Worm (Caenorhabditis elegans) whole organism, early embryonic: ENCODE data around the gene str-89.

Source experiments
- B0310.2 ChIP-seq: sonication (generic microtip); optimal IDR thresholded peaks from 2 replicates; lab custom pipeline; 2016; ENCODE audit warnings: mild to moderate bottlenecking, missing genetic modification characterization, missing compliant biosample characterization
- F13C5.2 ChIP-seq: sonication (generic microtip); optimal IDR thresholded peaks from 2 replicates; lab custom pipeline; 2017; ENCODE audit warnings: mild to moderate bottlenecking, missing genetic modification characterization, inconsistent platforms, missing compliant biosample characterization
- aly-1 ChIP-seq: sonication (generic microtip); optimal IDR thresholded peaks from 2 replicates; lab custom pipeline; 2016; ENCODE audit warnings: missing genetic modification characterization, missing compliant biosample characterization
- ama-1 ChIP-seq: fragments of 150-350 bp; optimal IDR thresholded peaks from 2 replicates; lab custom pipeline; 2014
- ceh-13 ChIP-seq: fragments of 200-800 bp; sonication (Bioruptor generic); optimal IDR thresholded peaks from 2 replicates; lab custom pipeline; 2018; ENCODE audit warnings: mild to moderate bottlenecking, missing genetic modification characterization, missing compliant biosample characterization
- ceh-36 ChIP-seq: sonication (generic microtip); optimal IDR thresholded peaks from 2 replicates; lab custom pipeline; 2016; ENCODE audit warnings: missing genetic modification characterization, inconsistent platforms, missing compliant biosample characterization
- ets-7 ChIP-seq: sonication (generic microtip); optimal IDR thresholded peaks from 2 replicates; lab custom pipeline; 2016; ENCODE audit warnings: missing genotype, missing genetic modification characterization, missing compliant biosample characterization
- flt-1 ChIP-seq: fragments of 200-800 bp; sonication (Bioruptor generic); IDR thresholded peaks from 2 replicates; pipeline ENCODE4 v1.3.6; 2022; ENCODE audit warnings: missing genetic modification characterization, missing compliant biosample characterization
- hmbx-1 ChIP-seq: sonication (generic microtip); optimal IDR thresholded peaks from 2 replicates; lab custom pipeline; 2016; ENCODE audit warnings: mild to moderate bottlenecking, missing genetic modification characterization, missing compliant biosample characterization
- hmg-4 ChIP-seq: fragments of 200-800 bp; sonication (Bioruptor generic); optimal IDR thresholded peaks from 2 replicates; lab custom pipeline; 2018; ENCODE audit warnings: mild to moderate bottlenecking, missing genetic modification characterization, missing compliant biosample characterization
- hnd-1 ChIP-seq: sonication (generic microtip); optimal IDR thresholded peaks from 2 replicates; lab custom pipeline; 2016; ENCODE audit warnings: missing genetic modification characterization, missing compliant biosample characterization
- pes-1 ChIP-seq: fragments of 200-800 bp; sonication (Bioruptor generic); IDR thresholded peaks from 2 replicates; pipeline ENCODE4 v1.3.6; 2022; ENCODE audit warnings: missing genetic modification reagents, missing genetic modification characterization, missing compliant biosample characterization
- scrt-1 ChIP-seq: fragments of 200-800 bp; sonication (Bioruptor generic); IDR thresholded peaks from 2 replicates; pipeline ENCODE4 v1.3.6; 2022; ENCODE audit warnings: missing genetic modification characterization, missing compliant biosample characterization
- sea-1 ChIP-seq: fragments of 200-800 bp; sonication (Bioruptor generic); conservative IDR thresholded peaks from 2 replicates; pipeline ENCODE4 v1.3.6; 2022; ENCODE audit warnings: missing genetic modification characterization, missing compliant biosample characterization
- tbx-11 ChIP-seq: fragments of 200-800 bp; sonication (Bioruptor generic); IDR thresholded peaks from 2 replicates; pipeline ENCODE4 v1.3.6; 2022; ENCODE audit warnings: missing genetic modification characterization, missing compliant biosample characterization
- tbx-37 ChIP-seq: fragments of 200-800 bp; sonication (Bioruptor generic); conservative IDR thresholded peaks from 2 replicates; pipeline ENCODE4 v1.3.6; 2022; ENCODE audit warnings: missing genetic modification reagents, missing genetic modification characterization, missing compliant biosample characterization
- tra-4 ChIP-seq: sonication (generic microtip); optimal IDR thresholded peaks from 2 replicates; lab custom pipeline; 2017; ENCODE audit warnings: missing genetic modification characterization, missing compliant biosample characterization

str-89 gene

DNA sequence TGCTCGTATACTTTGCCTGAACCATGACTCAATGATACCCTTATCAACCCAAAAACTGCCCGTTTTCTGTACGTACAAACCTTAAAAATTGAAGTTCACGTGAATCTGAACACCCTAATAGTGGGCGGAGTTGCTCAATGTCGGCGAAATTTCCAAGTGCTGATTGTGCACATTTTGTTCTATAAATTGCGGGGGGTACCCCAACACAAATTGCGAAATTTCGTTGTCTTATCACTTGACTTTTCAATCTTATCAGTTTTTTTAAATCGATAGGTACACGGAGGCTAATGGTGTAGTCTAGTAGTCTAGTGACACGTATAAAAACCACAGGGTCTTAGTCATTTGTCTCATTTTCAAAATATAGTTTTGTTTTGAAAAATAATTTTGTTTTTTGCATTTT, 9.4 kb upstream of the str-89 start, which contains the start of gene fbxa-108:
TSS of gene fbxa-108 (minus strand) at position 158 of the 400 bp plus-strand sequence.
- TF ChIP-seq pes-1 (GFP tag; lab: Robert Waterston, UW) (no peak), tbx-37 (GFP tag; lab: Robert Waterston, UW) (no peak), B0310.2 (tag; lab: Kevin White, UChicago) (no peak), ceh-36 (no peak), scrt-1 (GFP tag; lab: Robert Waterston, UW) (no peak), hmg-4 (GFP tag; lab: Kevin White, UChicago) (no peak), hmbx-1 (no peak), tbx-11 (GFP tag; lab: Robert Waterston, UW) (no peak), aly-1 (tag; lab: Kevin White, UChicago) (no peak), sea-1 (no peak), ama-1 (lab: Kevin White, UChicago) (no peak), F13C5.2 (tag; lab: Kevin White, UChicago) (no peak)

DNA sequence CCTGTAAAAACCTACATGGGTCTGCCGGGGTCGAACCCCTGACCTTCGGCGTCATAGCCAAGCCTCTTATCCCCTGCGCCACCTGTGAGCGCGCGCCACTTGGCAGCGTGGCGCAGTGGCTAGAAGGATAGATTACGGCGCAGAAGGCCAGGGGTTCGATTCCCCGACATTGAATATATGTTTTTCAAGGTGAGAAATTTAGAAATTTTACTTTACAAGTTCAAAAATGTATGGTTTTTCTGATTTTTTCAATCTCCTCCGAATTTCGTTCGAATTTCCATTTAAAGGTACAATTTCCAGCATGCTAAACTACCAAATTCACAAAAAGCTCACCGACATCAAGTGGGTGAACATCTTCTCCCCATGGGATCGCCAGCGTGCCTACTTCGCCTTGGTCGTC, 8.6 kb upstream of the str-89 start, which contains the start of gene dgat-2:
TSS of gene dgat-2 (plus strand) at position 301 of the 400 bp plus-strand sequence.
- TF ChIP-seq hnd-1 (tag; lab: Kevin White, UChicago) (no peak), ets-7 (tag; lab: Kevin White, UChicago) (no peak), B0310.2 (tag; lab: Kevin White, UChicago) (no peak), tra-4 (no peak), aly-1 (tag; lab: Kevin White, UChicago) (no peak), ceh-36 (no peak), hmbx-1 (no peak), flt-1 (GFP tag; lab: Robert Waterston, UW) (no peak), pes-1 (GFP tag; lab: Robert Waterston, UW) (no peak), ama-1 (lab: Kevin White, UChicago) (no peak)

DNA sequence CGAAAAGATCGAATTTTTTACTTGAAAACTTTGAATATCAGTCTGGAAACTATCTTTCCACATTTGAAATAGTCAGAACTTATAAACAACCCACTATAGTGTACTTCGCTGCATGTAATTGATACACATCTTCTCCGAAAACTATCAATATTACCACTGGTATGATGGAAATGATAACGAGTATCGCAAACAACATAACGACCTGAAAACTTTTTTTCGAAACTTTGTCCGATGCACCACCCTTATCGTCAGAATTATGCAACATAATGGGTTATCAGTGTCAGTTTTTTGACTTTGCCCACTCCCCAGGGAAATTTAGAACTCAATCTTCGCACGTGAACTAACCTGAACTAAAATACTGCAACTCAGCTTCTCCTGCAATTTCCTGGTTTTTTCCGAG, 6.4 kb upstream of the str-89 start:
- TF ChIP-seq ceh-13 (GFP tag; lab: Kevin White, UChicago) (no peak), flt-1 (GFP tag; lab: Robert Waterston, UW) (no peak), ceh-36 (no peak), B0310.2 (tag; lab: Kevin White, UChicago) (no peak), pes-1 (GFP tag; lab: Robert Waterston, UW) (no peak), F13C5.2 (tag; lab: Kevin White, UChicago) (no peak), tra-4 (no peak), sea-1 (no peak), aly-1 (tag; lab: Kevin White, UChicago) (no peak)

DNA sequence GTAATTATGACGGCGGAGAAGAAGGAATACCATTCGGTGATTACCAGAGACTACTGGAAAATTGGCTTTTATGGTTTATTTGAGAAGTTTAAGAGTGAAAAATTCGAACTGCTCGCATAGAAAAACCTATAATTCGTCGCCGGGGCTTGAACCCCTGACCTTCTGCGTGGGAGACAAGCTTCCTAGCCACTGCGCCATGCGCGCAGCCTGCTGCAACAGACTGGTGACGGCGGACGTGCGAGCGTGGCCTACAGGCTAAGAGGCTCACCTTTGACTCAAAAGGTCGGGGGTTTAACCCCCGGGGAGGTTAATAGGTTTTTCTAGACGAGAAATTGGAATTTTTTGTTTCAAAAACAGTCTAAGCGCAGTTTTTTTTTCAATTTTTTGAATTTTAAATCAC, 4.3 kb upstream of the str-89 start:
- TF ChIP-seq F13C5.2 (tag; lab: Kevin White, UChicago): no peak
- 0 out of 2 replicates have a peak, but pooled peaks have one; percentile 25 for TF ChIP-seq sea-1

DNA sequence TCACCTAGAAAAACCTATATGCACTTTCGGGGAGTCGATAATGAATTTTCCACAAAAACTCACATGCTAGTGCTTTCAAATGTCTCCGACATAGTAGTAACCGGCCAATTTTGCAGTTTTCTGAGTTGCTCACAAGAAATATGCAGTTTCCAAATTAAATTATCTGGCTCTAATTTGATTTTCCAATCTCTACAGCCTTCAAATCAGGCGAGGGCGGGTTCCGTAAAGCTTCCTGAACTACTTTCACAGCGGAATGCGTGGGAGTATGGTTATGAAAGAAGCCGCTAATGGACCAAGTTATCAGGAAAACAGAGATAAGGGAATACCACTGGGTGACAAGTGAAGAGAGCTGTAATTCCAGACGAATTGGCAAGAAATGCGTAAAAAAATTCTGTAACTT, 2.7 kb upstream of the str-89 start, which contains the start of gene F59A1.11:
TSS of gene F59A1.11 (minus strand) at position 101 of the 400 bp plus-strand sequence.
- TF ChIP-seq aly-1 (tag; lab: Kevin White, UChicago): no peak
- TF ChIP-seq pes-1 (GFP tag; lab: Robert Waterston, UW): no peak
- TF ChIP-seq hmg-4 (GFP tag; lab: Kevin White, UChicago): no peak
- no peak for TF ChIP-seq tbx-11 (GFP tag; lab: Robert Waterston, UW)
- TF ChIP-seq tbx-37 (GFP tag; lab: Robert Waterston, UW): no peak
- no peak for TF ChIP-seq F13C5.2 (tag; lab: Kevin White, UChicago)
- TF ChIP-seq sea-1: no peak
- TF ChIP-seq scrt-1 (GFP tag; lab: Robert Waterston, UW): no peak

DNA sequence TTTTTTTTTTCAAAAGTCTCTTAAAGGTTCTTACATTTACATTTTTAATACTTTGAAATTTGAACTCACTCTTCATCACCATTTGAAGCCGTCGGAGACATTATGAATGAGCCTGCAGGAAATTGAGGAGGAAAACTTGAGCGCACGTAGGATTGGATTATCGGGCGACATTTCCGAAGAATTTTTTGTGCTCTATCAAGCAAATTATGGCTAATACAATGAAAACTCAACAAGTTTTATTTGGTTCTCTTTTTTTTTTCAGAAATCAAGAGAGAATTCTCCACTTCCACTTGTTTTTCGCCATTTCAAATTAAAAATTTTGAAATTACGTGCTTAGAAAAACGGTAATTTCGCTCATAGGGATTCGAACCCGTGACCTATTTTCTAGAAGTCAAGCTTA, 955 bp upstream of the str-89 start, which contains the start of gene F59A1.12:
TSS of gene F59A1.12 (minus strand) at position 101 of the 400 bp plus-strand sequence.
- TF ChIP-seq scrt-1 (GFP tag; lab: Robert Waterston, UW) (no peak), flt-1 (GFP tag; lab: Robert Waterston, UW) (no peak), hmg-4 (GFP tag; lab: Kevin White, UChicago) (no peak), hnd-1 (tag; lab: Kevin White, UChicago) (no peak), ama-1 (lab: Kevin White, UChicago) (no peak), tbx-11 (GFP tag; lab: Robert Waterston, UW) (no peak), hmbx-1 (no peak), aly-1 (tag; lab: Kevin White, UChicago) (no peak), ceh-13 (GFP tag; lab: Kevin White, UChicago) (no peak), tbx-37 (GFP tag; lab: Robert Waterston, UW) (no peak)

DNA sequence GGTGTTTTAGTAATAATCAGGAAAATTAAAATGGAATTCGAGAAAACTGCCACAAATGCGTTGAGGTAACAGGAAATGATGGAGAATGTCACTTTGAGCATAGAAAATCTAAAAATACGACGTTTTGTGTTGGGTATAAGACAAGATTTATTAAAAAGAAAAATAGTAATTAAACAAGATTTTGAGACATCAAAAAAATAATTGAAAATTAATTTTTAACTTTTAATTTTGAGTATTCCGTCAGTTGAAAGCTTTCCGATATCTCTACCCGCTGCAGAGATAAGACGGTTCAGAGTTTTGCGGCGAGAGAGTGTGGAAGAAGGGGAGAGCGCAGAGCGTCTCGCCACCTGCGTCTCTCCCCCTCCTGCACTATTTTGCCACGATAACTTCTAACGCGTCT, 4.7 kb downstream of the str-89 start, which contains the start of gene str-93:
TSS of gene str-93 (minus strand) at position 101 of the 400 bp plus-strand sequence.
- no peak for TF ChIP-seq scrt-1 (GFP tag; lab: Robert Waterston, UW)
- TF ChIP-seq F13C5.2 (tag; lab: Kevin White, UChicago): no peak
- no peak for TF ChIP-seq pes-1 (GFP tag; lab: Robert Waterston, UW)
- no peak for TF ChIP-seq hmbx-1
- no peak for TF ChIP-seq aly-1 (tag; lab: Kevin White, UChicago)
- no peak for TF ChIP-seq tbx-37 (GFP tag; lab: Robert Waterston, UW)
- TF ChIP-seq ets-7 (tag; lab: Kevin White, UChicago): no peak
- TF ChIP-seq hnd-1 (tag; lab: Kevin White, UChicago): no peak
- TF ChIP-seq B0310.2 (tag; lab: Kevin White, UChicago): no peak
- no peak for TF ChIP-seq sea-1
- TF ChIP-seq tra-4: no peak
- no peak for TF ChIP-seq tbx-11 (GFP tag; lab: Robert Waterston, UW)
- no peak for TF ChIP-seq ceh-36
- TF ChIP-seq hmg-4 (GFP tag; lab: Kevin White, UChicago): no peak
- TF ChIP-seq ama-1 (lab: Kevin White, UChicago): no peak

DNA sequence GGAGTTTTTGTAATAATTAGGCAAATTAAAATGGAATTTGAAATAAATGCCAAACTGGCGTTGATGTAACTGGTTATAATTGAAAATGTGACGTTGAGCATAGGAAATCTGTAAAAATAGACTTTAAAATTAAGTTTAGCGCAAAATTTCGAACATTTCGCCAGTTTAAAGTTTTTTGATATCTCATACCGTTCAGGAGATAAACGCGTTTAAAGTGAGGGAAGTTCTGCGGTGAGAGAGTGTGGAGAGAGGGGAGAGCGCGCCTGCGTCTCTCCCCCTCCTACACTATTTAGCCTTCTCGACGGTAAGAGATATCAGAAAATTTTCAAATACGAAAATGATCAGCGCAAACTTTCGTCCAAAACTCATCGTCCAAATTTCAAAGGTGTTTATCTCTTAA, 7.9 kb downstream of the str-89 start, which contains the start of gene str-92:
TSS of gene str-92 (minus strand) at position 101 of the 400 bp plus-strand sequence.
- TF ChIP-seq hnd-1 (tag; lab: Kevin White, UChicago) (no peak), tra-4 (no peak), ama-1 (lab: Kevin White, UChicago) (no peak), hmbx-1 (no peak), aly-1 (tag; lab: Kevin White, UChicago) (no peak), sea-1 (no peak), scrt-1 (GFP tag; lab: Robert Waterston, UW) (no peak), ceh-13 (GFP tag; lab: Kevin White, UChicago) (no peak), ceh-36 (no peak), B0310.2 (tag; lab: Kevin White, UChicago) (no peak), pes-1 (GFP tag; lab: Robert Waterston, UW) (no peak), flt-1 (GFP tag; lab: Robert Waterston, UW) (no peak)
